Fruit fly (Drosophila melanogaster): ENCODE results near the gene CG7218.

CG7218 gene

dm6 chr3R:18171983-18172967, 8.1 kb upstream of the CG7218 start (continued):
- TF ChIP-seq tup (GFP tag; optimal IDR thresholded peaks at IDR 0.05) (peak; percentile 59), CG12659 (GFP tag; optimal IDR thresholded peaks at IDR 0.05) (peak; percentile 95), CG17802 (tag; optimal IDR thresholded peaks at IDR 0.05) (peak; percentile 54), CG10267 (tag; optimal IDR thresholded peaks at IDR 0.05) (peak; percentile 89), CG10366 (GFP tag; IDR thresholded peaks at IDR 0.05) (peak; percentile 82), esg (GFP tag; conservative IDR thresholded peaks at IDR 0.05) (peak; percentile 86), Dek (tag; optimal IDR thresholded peaks at IDR 0.05) (peak; percentile 89), E2f1 (GFP tag; IDR thresholded peaks at IDR 0.05) (peak; percentile 86), CG12299 (tag; optimal IDR thresholded peaks at IDR 0.05) (peak; percentile 87), gem (tag; optimal IDR thresholded peaks at IDR 0.05) (peak; percentile 96), pfk (GFP tag; optimal IDR thresholded peaks at IDR 0.05) (peak; percentile 6), Gug (GFP tag; IDR thresholded peaks at IDR 0.05) (peak; percentile 69; the same call in 2 of the 4 replicates), CkIIα-i1 (GFP tag; IDR thresholded peaks at IDR 0.05) (no peak), tx (GFP tag; optimal IDR thresholded peaks at IDR 0.05) (peak; percentile 83), CG43689 (GFP tag; IDR thresholded peaks at IDR 0.05) (peak; percentile 45; the same call in 1 of the 2 replicates), trem (tag; optimal IDR thresholded peaks at IDR 0.05) (peak; percentile 86), CG34422 (GFP tag; IDR thresholded peaks at IDR 0.05) (peak; percentile 80), CG2202 (tag; optimal IDR thresholded peaks at IDR 0.05) (peak; percentile 84), sens-2 (GFP tag; IDR thresholded peaks at IDR 0.05) (peak; percentile 60; the same call in 1 of the 2 replicates), Jarid2 (GFP tag; optimal IDR thresholded peaks at IDR 0.05) (peak; percentile 77), wor (GFP tag; IDR thresholded peaks at IDR 0.05) (peak; percentile 92), Mrtf (GFP tag; IDR thresholded peaks at IDR 0.05) (peak; percentile 80), Lhr (GFP tag; optimal IDR thresholded peaks at IDR 0.05) (peak; percentile 74), croc (GFP tag; conservative IDR thresholded peaks at IDR 0.05) (peak; percentile 90), CG15011 (GFP tag; optimal IDR thresholded peaks at IDR 0.05) (peak; percentile 89), wek (GFP tag; optimal IDR thresholded peaks at IDR 0.05) (peak; percentile 60), dpn (GFP tag; optimal IDR thresholded peaks at IDR 0.05) (peak; percentile 93), abd-A (tag; optimal IDR thresholded peaks at IDR 0.05) (no peak), CG17359 (tag; optimal IDR thresholded peaks at IDR 0.05) (peak; percentile 95), Sry-β (GFP tag; optimal IDR thresholded peaks at IDR 0.05) (peak; percentile 51), CG15601 (tag; optimal IDR thresholded peaks at IDR 0.05) (peak; percentile 92), Poxn (GFP tag; IDR thresholded peaks at IDR 0.05) (peak; percentile 47; the same call in 1 of the 2 replicates), Bdp1 (GFP tag; optimal IDR thresholded peaks at IDR 0.05) (peak; percentile 85), Dll (GFP tag; IDR thresholded peaks at IDR 0.05; ENCODE audit: partially characterized antibody) (no peak; the same call in 2 of the 4 replicates), CG30431 (GFP tag; optimal IDR thresholded peaks at IDR 0.05) (peak; percentile 87), TFAM (GFP tag; optimal IDR thresholded peaks at IDR 0.05) (peak; percentile 56), zf30C (GFP tag; optimal IDR thresholded peaks at IDR 0.05) (peak; percentile 95), CG1529 (GFP tag; optimal IDR thresholded peaks at IDR 0.05) (peak; percentile 91), CG17568 (GFP tag; optimal IDR thresholded peaks at IDR 0.05) (no peak), chinmo (GFP tag; IDR thresholded peaks at IDR 0.05; ENCODE audit: partially characterized antibody) (0 out of 4 replicates have a peak, but pooled peaks have one; percentile 32), Lpt (GFP tag; optimal IDR thresholded peaks at IDR 0.05) (no peak), sisA (GFP tag; IDR thresholded peaks at IDR 0.05) (peak; percentile 91), CG10543 (GFP tag; optimal IDR thresholded peaks at IDR 0.05) (peak; percentile 86), CG7271 (tag; optimal IDR thresholded peaks at IDR 0.05) (peak; percentile 43), emc (GFP tag; optimal IDR thresholded peaks at IDR 0.05) (peak; percentile 61), bigmax (GFP tag; optimal IDR thresholded peaks at IDR 0.05) (no peak), zen (tag; optimal IDR thresholded peaks at IDR 0.05) (peak; percentile 94)

All from whole organism, embryonic.